Worm (Caenorhabditis elegans) whole organism, young adult: Measurements from ENCODE around the gene ceh-31.
A peak's percentile ranks its signal among the peaks of the same experiment; 100 is the strongest.

Experiments used
- B0019.2 ChIP-seq: fragments of 200-800 bp; sonication (Bioruptor generic); conservative IDR thresholded peaks from 2 replicates; pipeline ENCODE4 v1.3.6; 2022; ENCODE audit warnings: missing genetic modification reagents, missing genetic modification characterization, missing compliant biosample characterization
- C17E4.6 ChIP-seq: fragments of 200-800 bp; sonication (Bioruptor generic); IDR thresholded peaks from 2 replicates; pipeline ENCODE4 v1.3.6; 2022; ENCODE audit warnings: missing genetic modification reagents, missing genetic modification characterization, missing compliant biosample characterization
- F49E8.2 ChIP-seq: sonication (generic microtip); optimal IDR thresholded peaks from 3 replicates; lab custom pipeline; 2017; ENCODE audit warnings: missing genetic modification characterization, mild to moderate bottlenecking, missing compliant biosample characterization, antibody characterized with exemption, moderate library complexity; ENCODE audit not compliant: insufficient read depth
- F55B11.4 ChIP-seq: sonication (generic microtip); optimal IDR thresholded peaks from 2 replicates; lab custom pipeline; 2016; ENCODE audit warnings: missing compliant biosample characterization, missing genetic modification characterization, borderline replicate concordance; ENCODE audit not compliant: insufficient read depth
- F57A8.1 ChIP-seq: fragments of 200-800 bp; sonication (Bioruptor generic); optimal IDR thresholded peaks from 2 replicates; lab custom pipeline; 2018; ENCODE audit warnings: mild to moderate bottlenecking, missing genetic modification characterization, moderate library complexity, missing compliant biosample characterization
- K11D2.4 ChIP-seq: fragments of 200-800 bp; sonication (Bioruptor generic); IDR thresholded peaks from 2 replicates; pipeline ENCODE4 v1.3.6; 2022; ENCODE audit warnings: missing genetic modification reagents, missing genetic modification characterization, missing compliant biosample characterization
- T26A5.8 ChIP-seq: sonication (generic microtip); optimal IDR thresholded peaks from 2 replicates; lab custom pipeline; 2016; ENCODE audit warnings: missing genetic modification characterization, missing compliant biosample characterization
- cebp-1 ChIP-seq, 2 experiments: fragments of 200-800 bp in 1 of 2; sonication (Bioruptor generic) in 1 of 2; sonication (generic microtip) in 1 of 2; IDR thresholded peaks in 1 of 2; optimal IDR thresholded peaks in 1 of 2; 2 replicates each; pipeline versions ENCODE4 v1.3.6 to Lab custom; 2017 to 2022; ENCODE audit warnings: missing compliant biosample characterization in 2 of 2, missing genetic modification characterization in 2 of 2, mild to moderate bottlenecking in 1 of 2, missing genetic modification reagents in 1 of 2, moderate library complexity in 1 of 2
- cebp-2 ChIP-seq: fragments of 200-800 bp; sonication (Bioruptor generic); IDR thresholded peaks from 2 replicates; pipeline ENCODE4 v1.3.6; 2022; ENCODE audit warnings: missing genetic modification characterization, missing compliant biosample characterization
- ceh-91 ChIP-seq: fragments of 200-800 bp; sonication (Bioruptor generic); IDR thresholded peaks from 2 replicates; pipeline ENCODE4 v1.3.6; 2022; ENCODE audit warnings: missing genetic modification reagents, missing genetic modification characterization, missing compliant biosample characterization
- die-1 ChIP-seq: sonication (generic microtip); optimal IDR thresholded peaks from 2 replicates; lab custom pipeline; 2016; ENCODE audit warnings: missing genotype, mild to moderate bottlenecking, missing genetic modification characterization, missing compliant biosample characterization
- egrh-3 ChIP-seq: fragments of 200-800 bp; sonication (Bioruptor generic); IDR thresholded peaks from 2 replicates; pipeline ENCODE4 v1.3.6; 2022; ENCODE audit warnings: missing genetic modification reagents, missing genetic modification characterization, missing compliant biosample characterization
- let-526 ChIP-seq: fragments of 200-800 bp; sonication (Bioruptor generic); IDR thresholded peaks from 2 replicates; pipeline ENCODE4 v1.3.6; 2022; ENCODE audit warnings: missing genetic modification reagents, missing genetic modification characterization, missing compliant biosample characterization
- lin-40 ChIP-seq: sonication (generic microtip); optimal IDR thresholded peaks from 2 replicates; lab custom pipeline; 2016; ENCODE audit warnings: missing genetic modification characterization, mild to moderate bottlenecking, missing compliant biosample characterization, missing genotype, missing genetic modification reagents
- lir-1 ChIP-seq: fragments of 200-800 bp; sonication (Bioruptor generic); conservative IDR thresholded peaks from 2 replicates; pipeline ENCODE4 v1.3.6; 2022; ENCODE audit warnings: missing genetic modification reagents, missing genetic modification characterization, missing compliant biosample characterization
- madf-8 ChIP-seq: fragments of 200-800 bp; sonication (Bioruptor generic); conservative IDR thresholded peaks from 2 replicates; pipeline ENCODE4 v1.3.6; 2022; ENCODE audit warnings: missing genetic modification reagents, missing genetic modification characterization, missing compliant biosample characterization
- nfyb-1 ChIP-seq: fragments of 200-800 bp; sonication (Bioruptor generic); IDR thresholded peaks from 2 replicates; pipeline ENCODE4 v1.3.6; 2022; ENCODE audit warnings: missing genetic modification reagents, missing genetic modification characterization, missing compliant biosample characterization
- nhr-80 ChIP-seq: sonication (generic microtip); optimal IDR thresholded peaks from 2 replicates; lab custom pipeline; 2016; ENCODE audit warnings: missing genetic modification characterization, missing compliant biosample characterization
- rec-8 ChIP-seq, 2 experiments: sonication (generic microtip); optimal IDR thresholded peaks; 2 replicates each; lab custom pipeline; 2016; ENCODE audit warnings: mild to moderate bottlenecking in 2 of 2, missing genetic modification characterization in 2 of 2, missing genetic modification reagents in 2 of 2, missing genotype in 2 of 2, missing biosample characterization in 1 of 2, missing compliant biosample characterization in 1 of 2, moderate library complexity in 1 of 2
- sptf-2 ChIP-seq: fragments of 200-800 bp; sonication (Bioruptor generic); optimal IDR thresholded peaks from 2 replicates; lab custom pipeline; 2018; ENCODE audit warnings: mild to moderate bottlenecking, missing genetic modification characterization, missing compliant biosample characterization
- tbx-9 ChIP-seq: sonication (generic microtip); optimal IDR thresholded peaks from 2 replicates; lab custom pipeline; 2016; ENCODE audit warnings: borderline replicate concordance, missing genetic modification characterization, inconsistent platforms, missing compliant biosample characterization
- xnd-1 ChIP-seq: sonication (generic microtip); optimal IDR thresholded peaks from 2 replicates; lab custom pipeline; 2016; ENCODE audit warnings: missing genotype, missing genetic modification reagents, missing genetic modification characterization, missing compliant biosample characterization

The ceh-31 gene

DNA sequence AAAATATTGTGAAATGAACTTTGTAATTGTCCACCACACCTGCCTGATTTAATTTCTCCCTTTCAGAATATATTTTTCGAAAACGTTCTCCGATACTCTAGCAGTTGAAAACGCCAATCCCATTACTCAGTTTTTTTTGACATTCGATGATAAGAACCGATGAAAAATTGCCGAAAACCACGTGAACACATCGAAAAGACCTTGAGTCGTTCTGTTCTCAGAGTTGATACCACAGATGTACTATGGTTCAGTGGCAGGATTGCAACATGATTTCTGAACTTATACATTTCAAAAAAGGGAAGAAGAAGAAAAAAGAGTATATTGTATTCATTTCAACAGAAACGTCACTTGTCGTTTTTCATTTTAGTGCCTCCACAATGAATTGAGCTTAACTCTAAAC lies 50.2 kb downstream of the ceh-31 start:
- TF ChIP-seq F57A8.1 (GFP tag; lab: Kevin White, UChicago) (no peak), cebp-2 (GFP tag; lab: Robert Waterston, UW) (no peak), lin-40 (peak; percentile 16), egrh-3 (GFP tag; lab: Robert Waterston, UW) (no peak), xnd-1 (no peak), ceh-91 (GFP tag; lab: Robert Waterston, UW) (no peak), sptf-2 (GFP tag; lab: Kevin White, UChicago) (no peak), rec-8 (tag; optimal IDR thresholded peaks at IDR 0.05; lab: Kevin White, UChicago) (no peak), cebp-1 (GFP tag; IDR thresholded peaks at IDR 0.05; lab: Robert Waterston, UW) (no peak), cebp-1 (tag; optimal IDR thresholded peaks at IDR 0.05; lab: Kevin White, UChicago) (peak; percentile 30), nhr-80 (peak; percentile 77), C17E4.6 (GFP tag; lab: Robert Waterston, UW) (no peak), lir-1 (GFP tag; lab: Robert Waterston, UW) (no peak), K11D2.4 (no peak), die-1 (tag; lab: Kevin White, UChicago) (no peak), nfyb-1 (GFP tag; lab: Robert Waterston, UW) (no peak), T26A5.8 (no peak), madf-8 (GFP tag; lab: Robert Waterston, UW) (no peak), B0019.2 (GFP tag; lab: Robert Waterston, UW) (no peak), let-526 (GFP tag; lab: Robert Waterston, UW) (no peak), tbx-9 (tag; lab: Kevin White, UChicago) (no peak), F55B11.4 (tag; lab: Kevin White, UChicago) (no peak), F49E8.2 (no peak)
